Worm (Caenorhabditis elegans) whole organism, young adult: ENCODE data around the gene asd-1.
A peak's percentile ranks its signal among the peaks of the same experiment; 100 is the strongest.

Experiments used
- B0019.2 ChIP-seq: fragments of 200-800 bp; sonication (Bioruptor generic); conservative IDR thresholded peaks from 2 replicates; pipeline ENCODE4 v1.3.6; 2022; ENCODE audit warnings: missing genetic modification reagents, missing genetic modification characterization, missing compliant biosample characterization
- B0035.1 ChIP-seq: sonication (generic microtip); optimal IDR thresholded peaks from 2 replicates; lab custom pipeline; 2016; ENCODE audit warnings: missing genetic modification characterization, mild to moderate bottlenecking, missing compliant biosample characterization, missing genotype, missing genetic modification reagents
- C06A6.2 ChIP-seq: fragments of 200-800 bp; sonication (Bioruptor generic); conservative IDR thresholded peaks from 2 replicates; pipeline ENCODE4 v1.3.6; 2022; ENCODE audit warnings: missing genetic modification characterization, missing compliant biosample characterization
- D2030.7 ChIP-seq: fragments of 200-800 bp; sonication (Bioruptor generic); IDR thresholded peaks from 2 replicates; pipeline ENCODE4 v1.3.6; 2022; ENCODE audit warnings: missing genetic modification reagents, missing genetic modification characterization, missing compliant biosample characterization
- F55B11.4 ChIP-seq: sonication (generic microtip); optimal IDR thresholded peaks from 2 replicates; lab custom pipeline; 2016; ENCODE audit warnings: missing compliant biosample characterization, missing genetic modification characterization, borderline replicate concordance; ENCODE audit not compliant: insufficient read depth
- K12H6.12 ChIP-seq: fragments of 200-800 bp; sonication (Bioruptor generic); optimal IDR thresholded peaks from 2 replicates; lab custom pipeline; 2018; ENCODE audit warnings: mild to moderate bottlenecking, missing genetic modification characterization, missing compliant biosample characterization
- T26A5.8 ChIP-seq: sonication (generic microtip); optimal IDR thresholded peaks from 2 replicates; lab custom pipeline; 2016; ENCODE audit warnings: missing genetic modification characterization, missing compliant biosample characterization
- akir-1 ChIP-seq: fragments of 200-800 bp; sonication (Bioruptor generic); optimal IDR thresholded peaks from 2 replicates; lab custom pipeline; 2018; ENCODE audit warnings: mild to moderate bottlenecking, missing genetic modification characterization, moderate library complexity, missing compliant biosample characterization
- attf-3 ChIP-seq: fragments of 200-800 bp; sonication (Bioruptor generic); conservative IDR thresholded peaks from 2 replicates; pipeline ENCODE4 v1.3.6; 2022; ENCODE audit warnings: missing genetic modification reagents, missing genetic modification characterization, missing compliant biosample characterization
- attf-5 ChIP-seq: fragments of 200-800 bp; sonication (Bioruptor generic); optimal IDR thresholded peaks from 2 replicates; lab custom pipeline; 2018; ENCODE audit warnings: mild to moderate bottlenecking, missing genetic modification characterization, missing compliant biosample characterization
- ccch-3 ChIP-seq: fragments of 200-800 bp; sonication (Bioruptor generic); optimal IDR thresholded peaks from 2 replicates; lab custom pipeline; 2018; ENCODE audit warnings: mild to moderate bottlenecking, missing genetic modification characterization, missing compliant biosample characterization
- cebp-1 ChIP-seq, 2 experiments: fragments of 200-800 bp in 1 of 2; sonication (Bioruptor generic) in 1 of 2; sonication (generic microtip) in 1 of 2; IDR thresholded peaks in 1 of 2; optimal IDR thresholded peaks in 1 of 2; 2 replicates each; pipeline versions ENCODE4 v1.3.6 to Lab custom; 2017 to 2022; ENCODE audit warnings: missing compliant biosample characterization in 2 of 2, missing genetic modification characterization in 2 of 2, mild to moderate bottlenecking in 1 of 2, missing genetic modification reagents in 1 of 2, moderate library complexity in 1 of 2
- cebp-2 ChIP-seq: fragments of 200-800 bp; sonication (Bioruptor generic); IDR thresholded peaks from 2 replicates; pipeline ENCODE4 v1.3.6; 2022; ENCODE audit warnings: missing genetic modification characterization, missing compliant biosample characterization
- egl-18 ChIP-seq: fragments of 200-800 bp; sonication (Bioruptor generic); IDR thresholded peaks from 2 replicates; pipeline ENCODE4 v1.3.6; 2022; ENCODE audit warnings: missing genetic modification reagents, missing genetic modification characterization, missing compliant biosample characterization
- ekl-4 ChIP-seq: fragments of 200-800 bp; sonication (Bioruptor generic); IDR thresholded peaks from 2 replicates; pipeline ENCODE4 v1.3.6; 2022; ENCODE audit warnings: missing genetic modification reagents, missing genetic modification characterization, missing compliant biosample characterization
- ets-4 ChIP-seq: fragments of 200-800 bp; sonication (Bioruptor generic); optimal IDR thresholded peaks from 2 replicates; lab custom pipeline; 2018; ENCODE audit warnings: mild to moderate bottlenecking, missing genetic modification characterization, missing compliant biosample characterization
- hlh-26 ChIP-seq: fragments of 200-800 bp; sonication (Bioruptor generic); conservative IDR thresholded peaks from 2 replicates; pipeline ENCODE4 v1.3.6; 2022; ENCODE audit warnings: missing genetic modification reagents, missing genetic modification characterization, missing compliant biosample characterization
- hmg-1.2 ChIP-seq: fragments of 200-800 bp; sonication (Bioruptor generic); IDR thresholded peaks from 2 replicates; pipeline ENCODE4 v1.3.6; 2022; ENCODE audit warnings: missing genetic modification reagents, missing genetic modification characterization, missing compliant biosample characterization
- hmg-20 ChIP-seq: fragments of 200-800 bp; sonication (Bioruptor generic); IDR thresholded peaks from 2 replicates; pipeline ENCODE4 v1.3.6; 2022; ENCODE audit warnings: missing genetic modification reagents, missing genetic modification characterization, missing compliant biosample characterization
- hrde-1 ChIP-seq: sonication (generic microtip); optimal IDR thresholded peaks from 2 replicates; lab custom pipeline; 2016; ENCODE audit warnings: missing genetic modification characterization, mild to moderate bottlenecking, missing compliant biosample characterization, moderate library complexity, missing genotype, missing genetic modification reagents, borderline replicate concordance
- let-607 ChIP-seq, 2 experiments: fragments of 200-800 bp in 1 of 2; sonication (Bioruptor generic) in 1 of 2; sonication (generic microtip) in 1 of 2; optimal IDR thresholded peaks; 2 replicates each; lab custom pipeline; 2016 to 2018; ENCODE audit warnings: mild to moderate bottlenecking in 2 of 2, missing compliant biosample characterization in 2 of 2, missing genetic modification characterization in 2 of 2, moderate library complexity in 2 of 2, missing genotype in 1 of 2
- lin-26 ChIP-seq: fragments of 200-800 bp; sonication (Bioruptor generic); IDR thresholded peaks from 2 replicates; pipeline ENCODE4 v1.3.6; 2022; ENCODE audit warnings: missing genetic modification reagents, missing genetic modification characterization, missing compliant biosample characterization
- lin-35 ChIP-seq, 3 experiments: fragments of 150-350 bp in 2 of 3; sonication (generic microtip) in 1 of 3; optimal IDR thresholded peaks; 2 replicates each; lab custom pipeline; 2014 to 2018; ENCODE audit warnings: missing biosample characterization in 3 of 3, missing genetic modification characterization in 3 of 3, missing genetic modification reagents in 3 of 3
- lsy-27 ChIP-seq: sonication (generic microtip); optimal IDR thresholded peaks from 2 replicates; lab custom pipeline; 2017; ENCODE audit warnings: missing genetic modification characterization, mild to moderate bottlenecking, missing compliant biosample characterization, antibody characterized with exemption, missing genotype, borderline replicate concordance; ENCODE audit not compliant: insufficient read depth
- madf-10 ChIP-seq: sonication (generic microtip); optimal IDR thresholded peaks from 2 replicates; lab custom pipeline; 2016; ENCODE audit warnings: mild to moderate bottlenecking, missing genetic modification characterization, missing compliant biosample characterization
- madf-3 ChIP-seq: fragments of 200-800 bp; sonication (Bioruptor generic); IDR thresholded peaks from 2 replicates; pipeline ENCODE4 v1.3.6; 2022; ENCODE audit warnings: missing genetic modification reagents, missing genetic modification characterization, missing compliant biosample characterization
- madf-6 ChIP-seq: fragments of 200-800 bp; sonication (Bioruptor generic); IDR thresholded peaks from 2 replicates; pipeline ENCODE4 v1.3.6; 2022; ENCODE audit warnings: missing genetic modification reagents, missing genetic modification characterization, missing compliant biosample characterization
- madf-8 ChIP-seq: fragments of 200-800 bp; sonication (Bioruptor generic); conservative IDR thresholded peaks from 2 replicates; pipeline ENCODE4 v1.3.6; 2022; ENCODE audit warnings: missing genetic modification reagents, missing genetic modification characterization, missing compliant biosample characterization
- mel-28 ChIP-seq: sonication (generic microtip); optimal IDR thresholded peaks from 2 replicates; lab custom pipeline; 2016; ENCODE audit warnings: borderline replicate concordance, mild to moderate bottlenecking, missing genetic modification characterization, missing compliant biosample characterization
- mxl-1 ChIP-seq: sonication (generic microtip); optimal IDR thresholded peaks from 2 replicates; lab custom pipeline; 2016; ENCODE audit warnings: missing genetic modification characterization, missing compliant biosample characterization
- nfyb-1 ChIP-seq: fragments of 200-800 bp; sonication (Bioruptor generic); IDR thresholded peaks from 2 replicates; pipeline ENCODE4 v1.3.6; 2022; ENCODE audit warnings: missing genetic modification reagents, missing genetic modification characterization, missing compliant biosample characterization
- nhr-179 ChIP-seq: sonication (generic microtip); optimal IDR thresholded peaks from 2 replicates; lab custom pipeline; 2016; ENCODE audit warnings: mild to moderate bottlenecking, missing genetic modification characterization, missing compliant biosample characterization
- nhr-27 ChIP-seq: fragments of 200-800 bp; sonication (Bioruptor generic); optimal IDR thresholded peaks from 2 replicates; lab custom pipeline; 2018; ENCODE audit warnings: mild to moderate bottlenecking, missing genetic modification characterization, moderate library complexity, missing compliant biosample characterization
- pbrm-1 ChIP-seq: fragments of 200-800 bp; sonication (Bioruptor generic); IDR thresholded peaks from 2 replicates; pipeline ENCODE4 v1.3.6; 2022; ENCODE audit warnings: missing genetic modification reagents, missing genetic modification characterization, missing compliant biosample characterization
- pha-4 ChIP-seq: fragments of 150-350 bp; sonication (generic microtip); optimal IDR thresholded peaks from 2 replicates; lab custom pipeline; 2014; ENCODE audit warnings: missing biosample characterization, missing genetic modification reagents, missing genetic modification characterization
- rcor-1 ChIP-seq: fragments of 200-800 bp; sonication (Bioruptor generic); IDR thresholded peaks from 2 replicates; pipeline ENCODE4 v1.3.6; 2022; ENCODE audit warnings: missing genetic modification reagents, missing genetic modification characterization, missing compliant biosample characterization
- sdz-38 ChIP-seq: sonication (generic microtip); optimal IDR thresholded peaks from 2 replicates; lab custom pipeline; 2016; ENCODE audit warnings: missing genotype, missing genetic modification characterization, missing compliant biosample characterization
- sea-2 ChIP-seq: fragments of 200-800 bp; sonication (Bioruptor generic); IDR thresholded peaks from 2 replicates; pipeline ENCODE4 v1.3.6; 2022; ENCODE audit warnings: missing genetic modification characterization, missing compliant biosample characterization
- snpc-1.1 ChIP-seq: sonication (generic microtip); optimal IDR thresholded peaks from 2 replicates; lab custom pipeline; 2017; ENCODE audit warnings: missing genetic modification characterization, mild to moderate bottlenecking, missing compliant biosample characterization, antibody characterized with exemption, moderate library complexity, missing genotype, missing genetic modification reagents; ENCODE audit not compliant: insufficient read depth
- snpc-3.4 ChIP-seq: sonication (generic microtip); optimal IDR thresholded peaks from 2 replicates; lab custom pipeline; 2017; ENCODE audit warnings: missing genetic modification characterization, mild to moderate bottlenecking, missing compliant biosample characterization, antibody characterized with exemption, moderate library complexity, missing genotype, missing genetic modification reagents
- sptf-2 ChIP-seq: fragments of 200-800 bp; sonication (Bioruptor generic); optimal IDR thresholded peaks from 2 replicates; lab custom pipeline; 2018; ENCODE audit warnings: mild to moderate bottlenecking, missing genetic modification characterization, missing compliant biosample characterization
- tbp1 ChIP-seq: fragments of 200-800 bp; sonication (Bioruptor generic); optimal IDR thresholded peaks from 2 replicates; lab custom pipeline; 2018; ENCODE audit warnings: mild to moderate bottlenecking, missing genetic modification characterization, missing compliant biosample characterization
- unc-62 ChIP-seq: fragments of 150-350 bp; optimal IDR thresholded peaks from 2 replicates; lab custom pipeline; 2014; ENCODE audit warnings: missing biosample characterization, missing genetic modification reagents, missing genetic modification characterization
- zfh-2 ChIP-seq: fragments of 200-800 bp; sonication (Bioruptor generic); conservative IDR thresholded peaks from 2 replicates; pipeline ENCODE4 v1.3.6; 2022; ENCODE audit warnings: missing genetic modification reagents, missing genetic modification characterization, missing compliant biosample characterization
- ztf-18 ChIP-seq: sonication (generic microtip); optimal IDR thresholded peaks from 2 replicates; lab custom pipeline; 2016; ENCODE audit warnings: missing genotype, mild to moderate bottlenecking, missing genetic modification characterization, missing compliant biosample characterization
- ztf-22 ChIP-seq: fragments of 200-800 bp; sonication (Bioruptor generic); optimal IDR thresholded peaks from 2 replicates; lab custom pipeline; 2018; ENCODE audit warnings: mild to moderate bottlenecking, missing genetic modification characterization, moderate library complexity, missing compliant biosample characterization

asd-1 gene

ce11 chrIII:4193659-4194103 is 3.4 kb upstream of the asd-1 start, which contains the start of gene xbp-1 (continued):
- TF ChIP-seq sptf-2 (GFP tag; lab: Kevin White, UChicago): peak; percentile 32
- TF ChIP-seq hlh-26 (GFP tag; lab: Robert Waterston, UW): no peak
- TF ChIP-seq cebp-1 (GFP tag; IDR thresholded peaks at IDR 0.05; lab: Robert Waterston, UW): peak; percentile 100
- TF ChIP-seq cebp-1 (tag; optimal IDR thresholded peaks at IDR 0.05; lab: Kevin White, UChicago): peak; percentile 100
- 0 out of 2 replicates have a peak, but pooled peaks have one; percentile 23 for TF ChIP-seq egl-18 (GFP tag; lab: Robert Waterston, UW)
- peak; percentile 94 for TF ChIP-seq pha-4 (tag; lab: Kevin White, UChicago)
- peak; percentile 64 for TF ChIP-seq tbp1 (GFP tag; lab: Kevin White, UChicago)
- no peak for TF ChIP-seq hrde-1 (tag; lab: Kevin White, UChicago)
- no peak for TF ChIP-seq madf-8 (GFP tag; lab: Robert Waterston, UW)
- no peak for TF ChIP-seq hmg-20 (GFP tag; lab: Robert Waterston, UW)
- no peak for TF ChIP-seq nhr-27 (tag; lab: Kevin White, UChicago)
- TF ChIP-seq let-607 (tag; optimal IDR thresholded peaks at IDR 0.05; lab: Kevin White, UChicago): peak; percentile 99
- TF ChIP-seq B0035.1 (tag; lab: Kevin White, UChicago): peak; percentile 3
- TF ChIP-seq madf-6 (GFP tag; lab: Robert Waterston, UW): peak; percentile 38; the same call in 1 of the 2 replicates
- no peak for TF ChIP-seq snpc-1.1 (tag; lab: Kevin White, UChicago)
- peak; percentile 64 for TF ChIP-seq ztf-18
- peak; percentile 68; the same call in 1 of the 2 replicates for TF ChIP-seq hmg-1.2
- peak; percentile 95 for TF ChIP-seq ets-4 (GFP tag; lab: Kevin White, UChicago)
- peak; percentile 95 for TF ChIP-seq madf-3 (GFP tag; lab: Robert Waterston, UW)
- TF ChIP-seq attf-3 (GFP tag; lab: Robert Waterston, UW): no peak
- no peak for TF ChIP-seq cebp-2 (GFP tag; lab: Robert Waterston, UW)
- TF ChIP-seq ekl-4 (GFP tag; lab: Robert Waterston, UW): peak; percentile 78
- TF ChIP-seq snpc-3.4: no peak
- no peak for TF ChIP-seq T26A5.8 (tag; lab: Kevin White, UChicago)
- peak; percentile 98 for TF ChIP-seq attf-5
- no peak for TF ChIP-seq sea-2
- TF ChIP-seq mel-28 (tag; lab: Kevin White, UChicago): no peak
- TF ChIP-seq unc-62 (GFP tag; lab: Kevin White, UChicago): peak; percentile 76
- TF ChIP-seq D2030.7 (GFP tag; lab: Robert Waterston, UW): no peak
- peak; percentile 31 for TF ChIP-seq rcor-1 (GFP tag; lab: Robert Waterston, UW)
- no peak for TF ChIP-seq sdz-38 (tag; lab: Kevin White, UChicago)
- peak; percentile 55; the same call in 1 of the 2 replicates for TF ChIP-seq pbrm-1
- TF ChIP-seq nhr-179 (tag; lab: Kevin White, UChicago): no peak
- TF ChIP-seq K12H6.12 (tag; lab: Kevin White, UChicago): peak; percentile 89
- peak; percentile 74 for TF ChIP-seq akir-1
- peak; percentile 93 for TF ChIP-seq nfyb-1
- TF ChIP-seq lin-35 (GFP tag; optimal IDR thresholded peaks at IDR 0.05; lab: Kevin White, UChicago): peak in 1 of 3 experiments; percentile 48
- no peak for TF ChIP-seq lin-26
- no peak for TF ChIP-seq lsy-27 (tag; lab: Kevin White, UChicago)
- peak; percentile 62 for TF ChIP-seq C06A6.2
- no peak for TF ChIP-seq mxl-1 (tag; lab: Kevin White, UChicago)
- TF ChIP-seq F55B11.4 (tag; lab: Kevin White, UChicago): no peak
- no peak for TF ChIP-seq B0019.2 (GFP tag; lab: Robert Waterston, UW)
- TF ChIP-seq zfh-2 (GFP tag; lab: Robert Waterston, UW): peak; percentile 85
- peak; percentile 95 for TF ChIP-seq ztf-22 (GFP tag; lab: Kevin White, UChicago)
- TF ChIP-seq madf-10: peak; percentile 91
- no peak for TF ChIP-seq ccch-3 (GFP tag; lab: Kevin White, UChicago)
